Fruit fly (Drosophila melanogaster) whole organism, wandering third instar larva: ENCODE data around the gene sno.
"Not testable (repeated sequence)": the region's sequence is repeated elsewhere in the genome, so short reads cannot be mapped to it uniquely, and the experiment has no call there.

Source experiments
- CG32264 ChIP-seq: fragments of 200-800 bp; sonication (Bioruptor generic); optimal IDR thresholded peaks from 2 replicates; lab custom pipeline; 2016; ENCODE audit warnings: missing biosample characterization, missing genetic modification characterization
- CG9705 ChIP-seq: fragments of 200-800 bp; sonication (Bioruptor generic); optimal IDR thresholded peaks from 2 replicates; lab custom pipeline; 2018; ENCODE audit warnings: missing biosample characterization, mild to moderate bottlenecking, missing genetic modification characterization
- CrebA ChIP-seq: fragments of 200-800 bp; sonication (Bioruptor generic); optimal IDR thresholded peaks from 2 replicates; lab custom pipeline; 2016; ENCODE audit warnings: missing biosample characterization, mild to moderate bottlenecking, missing genetic modification characterization, borderline replicate concordance
- Dfd ChIP-seq: fragments of >200 bp; optimal IDR thresholded peaks from 2 replicates; lab custom pipeline; 2017; ENCODE audit warnings: missing biosample characterization, missing genetic modification characterization
- GATAd ChIP-seq: sonication (Bioruptor generic); optimal IDR thresholded peaks from 2 replicates; lab custom pipeline; 2016; ENCODE audit warnings: missing biosample characterization, missing genetic modification characterization
- HLH106 ChIP-seq: fragments of 200-800 bp; optimal IDR thresholded peaks from 3 replicates; lab custom pipeline; 2019; ENCODE audit warnings: missing biosample characterization, mild to moderate bottlenecking, missing genetic modification characterization, moderate library complexity
- Hnf4 ChIP-seq: fragments of 200-800 bp; sonication (Bioruptor generic); optimal IDR thresholded peaks from 2 replicates; lab custom pipeline; 2016; ENCODE audit warnings: missing biosample characterization, mild to moderate bottlenecking, missing genetic modification characterization
- Hr78 ChIP-seq: fragments of >200 bp; optimal IDR thresholded peaks from 2 replicates; lab custom pipeline; 2017; ENCODE audit warnings: missing biosample characterization, missing genetic modification characterization
- Hr83 ChIP-seq: fragments of 200-300 bp; sonication (Bioruptor generic); optimal IDR thresholded peaks from 2 replicates; lab custom pipeline; 2016; ENCODE audit warnings: missing biosample characterization, mild to moderate bottlenecking, missing genetic modification characterization, moderate library complexity; ENCODE audit not compliant: poor library complexity, severe bottlenecking
- Jra ChIP-seq: sonication (Bioruptor generic); optimal IDR thresholded peaks from 2 replicates; lab custom pipeline; 2016; ENCODE audit warnings: missing biosample characterization, missing genetic modification characterization
- Mio ChIP-seq: sonication (Bioruptor generic); optimal IDR thresholded peaks from 2 replicates; lab custom pipeline; 2016; ENCODE audit warnings: missing biosample characterization, missing genetic modification characterization
- Myc ChIP-seq: fragments of >200 bp; optimal IDR thresholded peaks from 2 replicates; lab custom pipeline; 2017
- N ChIP-seq: fragments of >200 bp; optimal IDR thresholded peaks from 2 replicates; lab custom pipeline; 2018; ENCODE audit warnings: missing biosample characterization, missing external identifiers, missing genetic modification characterization
- OdsH ChIP-seq: fragments of 200-800 bp; sonication (Bioruptor generic); optimal IDR thresholded peaks from 2 replicates; lab custom pipeline; 2016; ENCODE audit warnings: missing biosample characterization, mild to moderate bottlenecking, missing genetic modification characterization
- Rel ChIP-seq, 2 experiments: fragments of 200-800 bp; sonication (Bioruptor generic) in 1 of 2; optimal IDR thresholded peaks; 2 replicates in 1 of 2; 3 replicates in 1 of 2; lab custom pipeline; 2016 to 2019; ENCODE audit warnings: mild to moderate bottlenecking in 2 of 2, missing biosample characterization in 2 of 2, missing genetic modification characterization in 2 of 2, moderate library complexity in 1 of 2
- Sp1 ChIP-seq: fragments of 200-800 bp; sonication (Bioruptor generic); optimal IDR thresholded peaks from 3 replicates; lab custom pipeline; 2019; ENCODE audit warnings: missing biosample characterization, mild to moderate bottlenecking, missing genetic modification characterization, moderate library complexity
- br ChIP-seq: fragments of 200-800 bp; sonication (Bioruptor generic); optimal IDR thresholded peaks from 2 replicates; lab custom pipeline; 2016; ENCODE audit warnings: missing biosample characterization, missing genetic modification characterization
- dl ChIP-seq, 2 experiments: fragments of 175-275, 200-275 bp in 1 of 2; fragments of 200-275 bp in 1 of 2; sonication (Bioruptor generic); optimal IDR thresholded peaks; lab custom pipeline; 2018; ENCODE audit warnings: mild to moderate bottlenecking in 2 of 2, missing biosample characterization in 2 of 2, missing genetic modification characterization in 2 of 2, moderate library complexity in 2 of 2; ENCODE audit not compliant: partially characterized antibody in 2 of 2, insufficient read depth in 1 of 2
- dmrt93B ChIP-seq: fragments of 200-800 bp; sonication (Bioruptor generic); optimal IDR thresholded peaks from 2 replicates; lab custom pipeline; 2018; ENCODE audit warnings: missing biosample characterization, mild to moderate bottlenecking, missing genetic modification characterization
- dsf ChIP-seq: sonication (Bioruptor generic); optimal IDR thresholded peaks from 2 replicates; lab custom pipeline; 2016; ENCODE audit warnings: missing biosample characterization, missing genetic modification characterization, borderline replicate concordance
- ey ChIP-seq: fragments of 200-800 bp; sonication (Bioruptor generic); optimal IDR thresholded peaks from 2 replicates; lab custom pipeline; 2016; ENCODE audit warnings: missing biosample characterization, missing genetic modification characterization
- foxo ChIP-seq, 2 experiments: fragments of 200-800 bp; sonication (Bioruptor generic); optimal IDR thresholded peaks; 2 replicates in 1 of 2; 3 replicates in 1 of 2; lab custom pipeline; 2016 to 2017; ENCODE audit warnings: missing biosample characterization in 2 of 2, missing genetic modification characterization in 2 of 2
- fru ChIP-seq: fragments of 200-800 bp; sonication (Bioruptor generic); optimal IDR thresholded peaks from 3 replicates; lab custom pipeline; 2016; ENCODE audit warnings: missing biosample characterization, mild to moderate bottlenecking, missing genetic modification characterization
- h ChIP-seq: fragments of 200-800 bp; sonication (Bioruptor generic); optimal IDR thresholded peaks from 3 replicates; lab custom pipeline; 2016; ENCODE audit warnings: missing biosample characterization, mild to moderate bottlenecking, missing genetic modification characterization
- jim ChIP-seq: fragments of 175-275, 200-325 bp; sonication (Bioruptor generic); optimal IDR thresholded peaks from 2 replicates; lab custom pipeline; 2016; ENCODE audit warnings: missing biosample characterization, mild to moderate bottlenecking, missing genetic modification characterization
- lola ChIP-seq: fragments of >200 bp; optimal IDR thresholded peaks from 2 replicates; lab custom pipeline; 2017; ENCODE audit warnings: missing biosample characterization, missing genetic modification characterization
- pan ChIP-seq: fragments of >200 bp; optimal IDR thresholded peaks from 2 replicates; lab custom pipeline; 2017
- psq ChIP-seq: fragments of 200-800 bp; sonication (Bioruptor generic); optimal IDR thresholded peaks from 3 replicates; lab custom pipeline; 2017; ENCODE audit warnings: missing biosample characterization, mild to moderate bottlenecking, missing genetic modification characterization, moderate library complexity
- rgr ChIP-seq: fragments of 200-800 bp; sonication (Bioruptor generic); optimal IDR thresholded peaks from 3 replicates; lab custom pipeline; 2016; ENCODE audit warnings: missing biosample characterization, mild to moderate bottlenecking, missing genetic modification characterization
- sage ChIP-seq: fragments of 200-800 bp; sonication (Bioruptor generic); optimal IDR thresholded peaks from 2 replicates; lab custom pipeline; 2016; ENCODE audit warnings: missing biosample characterization, mild to moderate bottlenecking, missing genetic modification characterization
- sv ChIP-seq: fragments of 200-800 bp; sonication (Bioruptor generic); optimal IDR thresholded peaks from 3 replicates; lab custom pipeline; 2016; ENCODE audit warnings: missing biosample characterization, missing genetic modification characterization

Gene sno

dm6 chrX:13184178-13184577, 27.3 kb downstream of the sno start, which contains the start of gene CG32641:
TSS of gene CG32641 (plus strand) at chrX:13184478.
- not testable (repeated sequence) for TF ChIP-seq ey (GFP tag; lab: Kevin White, UChicago); Hr78; Rel (GFP tag; optimal IDR thresholded peaks at IDR 0.05; lab: Kevin White, UChicago); Rel (tag; optimal IDR thresholded peaks at IDR 0.05; lab: Kevin White, UChicago)

- TF ChIP-seq psq; sage (GFP tag; lab: Kevin White, UChicago); Hr83 (GFP tag; lab: Kevin White, UChicago): not testable (repeated sequence)
These were observed 33.8 kb downstream of the sno start, which contains the start of gene CG32640 for dm6 chrX:13177720-13178119. TSS of gene CG32640 (plus strand) at chrX:13178005.

- TF ChIP-seq Hr83 (GFP tag; lab: Kevin White, UChicago) = no peak
- TF ChIP-seq Hr78 = no peak
- no peak for TF ChIP-seq CrebA (GFP tag; lab: Kevin White, UChicago)
- TF ChIP-seq psq = no peak
- no peak for TF ChIP-seq CG32264 (GFP tag; lab: Kevin White, UChicago)
- TF ChIP-seq jim = no peak
- no peak for TF ChIP-seq dsf
- TF ChIP-seq Mio = no peak
- TF ChIP-seq dl (GFP tag; optimal IDR thresholded peaks at IDR 0.05; lab: Kevin White, UChicago; ENCODE audit: insufficient read depth in 1 of 2, partially characterized antibody in 2 of 2) = no peak
- TF ChIP-seq Sp1 (GFP tag; lab: Kevin White, UChicago) = no peak
- no peak for TF ChIP-seq N
- no peak for TF ChIP-seq Rel (GFP tag; optimal IDR thresholded peaks at IDR 0.05; lab: Kevin White, UChicago)
- TF ChIP-seq Rel (tag; optimal IDR thresholded peaks at IDR 0.05; lab: Kevin White, UChicago) = no peak
- TF ChIP-seq OdsH (GFP tag; lab: Kevin White, UChicago) = no peak
- TF ChIP-seq, all 38 proteins: peak for 0
These were observed 38.6 kb downstream of the sno start for dm6 chrX:13172865-13173264.

- TF ChIP-seq HLH106 (peak; percentile 87), CrebA (GFP tag; lab: Kevin White, UChicago) (no peak), Rel (GFP tag; optimal IDR thresholded peaks at IDR 0.05; lab: Kevin White, UChicago) (no peak), Rel (tag; optimal IDR thresholded peaks at IDR 0.05; lab: Kevin White, UChicago) (peak; percentile 40), sage (GFP tag; lab: Kevin White, UChicago) (no peak), Dfd (GFP tag; lab: Kevin White, UChicago) (no peak), Myc (lab: Kevin White, UChicago) (peak; percentile 58), dl (GFP tag; optimal IDR thresholded peaks at IDR 0.05; lab: Kevin White, UChicago; ENCODE audit: insufficient read depth in 1 of 2, partially characterized antibody in 2 of 2) (no peak), Sp1 (GFP tag; lab: Kevin White, UChicago) (peak; percentile 75), fru (peak; percentile 83), Mio (no peak), Jra (GFP tag; lab: Kevin White, UChicago) (peak; percentile 79), foxo (GFP tag; optimal IDR thresholded peaks at IDR 0.05; lab: Kevin White, UChicago) (peak in 1 of 2 experiments; percentile 80), lola (GFP tag; lab: Kevin White, UChicago) (no peak), psq (peak; percentile 60), CG9705 (peak; percentile 80), dsf (no peak), sv (GFP tag; lab: Kevin White, UChicago) (peak; percentile 20), rgr (GFP tag; lab: Kevin White, UChicago) (peak; percentile 80), ey (GFP tag; lab: Kevin White, UChicago) (peak; percentile 80), jim (no peak), br (GFP tag; lab: Kevin White, UChicago) (peak; percentile 81), N (no peak), pan (no peak), OdsH (GFP tag; lab: Kevin White, UChicago) (peak; percentile 62), GATAd (GFP tag; lab: Kevin White, UChicago) (peak; percentile 40), Hr83 (GFP tag; lab: Kevin White, UChicago) (no peak), dmrt93B (GFP tag; lab: Kevin White, UChicago) (peak; percentile 72), h (GFP tag; lab: Kevin White, UChicago) (peak; percentile 79), CG32264 (GFP tag; lab: Kevin White, UChicago) (no peak), Hnf4 (no peak)
These were observed 52.0 kb downstream of the sno start, which contains the start of the genes Bap60 and CG12096 for dm6 chrX:13159481-13159880. TSS of gene Bap60 (minus strand) at chrX:13159508. TSS of gene CG12096 (plus strand) at chrX:13159604.
